Worm (Caenorhabditis elegans): ENCODE results near the gene fkh-5.

ce11 chrIII:4870478-4870877 is 26.0 kb downstream of the fkh-5 start, which contains the start of gene gipc-1:
- TF ChIP-seq ama-1 (optimal IDR thresholded peaks at IDR 0.05): no peak
- TF ChIP-seq ceh-82 (tag; optimal IDR thresholded peaks at IDR 0.05): no peak
- TF ChIP-seq egl-27 (tag; optimal IDR thresholded peaks at IDR 0.05): no peak
- TF ChIP-seq nhr-12 (tag; optimal IDR thresholded peaks at IDR 0.05): no peak

All from whole organism, L2 larva.